Worm (Caenorhabditis elegans) whole organism, L2 larva: Measurements from ENCODE around the gene C08F8.9.
"Not testable (repeated sequence)": the region's sequence is repeated elsewhere in the genome, so short reads cannot be mapped to it uniquely, and the experiment has no call there.

ENCODE experiments used
- egl-27 ChIP-seq: sonication (generic microtip); optimal IDR thresholded peaks from 3 replicates; lab custom pipeline; 2017; ENCODE audit warnings: missing biosample characterization, missing genetic modification reagents, missing genetic modification characterization
- elt-3 ChIP-seq: sonication (generic microtip); optimal IDR thresholded peaks from 2 replicates; lab custom pipeline; 2017; ENCODE audit warnings: missing biosample characterization, missing genetic modification characterization
- fos-1 ChIP-seq: fragments of 150-350 bp; optimal IDR thresholded peaks from 2 replicates; lab custom pipeline; 2014; ENCODE audit warnings: missing biosample characterization, missing genetic modification characterization
- lin-39 ChIP-seq: fragments of 150-350 bp; optimal IDR thresholded peaks from 2 replicates; lab custom pipeline; 2014; ENCODE audit warnings: missing biosample characterization, missing genetic modification reagents, missing genetic modification characterization
- mdl-1 ChIP-seq, 2 experiments: fragments of 150-350 bp in 1 of 2; sonication (generic microtip) in 1 of 2; optimal IDR thresholded peaks; 2 replicates each; lab custom pipeline; 2017; ENCODE audit warnings: missing biosample characterization in 2 of 2, missing genetic modification characterization in 2 of 2
- nhr-12 ChIP-seq: fragments of 150-350 bp; optimal IDR thresholded peaks from 2 replicates; lab custom pipeline; 2014; ENCODE audit warnings: missing biosample characterization, missing genetic modification characterization
- nhr-25 ChIP-seq: fragments of 150-350 bp; sonication (generic microtip); optimal IDR thresholded peaks from 3 replicates; lab custom pipeline; 2014; ENCODE audit warnings: missing biosample characterization, missing genetic modification characterization
- nhr-77 ChIP-seq: fragments of 150-350 bp; optimal IDR thresholded peaks from 2 replicates; lab custom pipeline; 2014; ENCODE audit warnings: missing biosample characterization, missing genetic modification characterization
- snpc-4 ChIP-seq: fragments of 150-350 bp; optimal IDR thresholded peaks from 2 replicates; lab custom pipeline; 2014; ENCODE audit warnings: missing biosample characterization, missing genetic modification characterization

- TF ChIP-seq nhr-77 (tag; lab: Kevin White, UChicago) (peak; percentile 16), egl-27 (tag; lab: Kevin White, UChicago) (peak; percentile 70), snpc-4 (peak; percentile 16), nhr-12 (tag; lab: Kevin White, UChicago) (peak; percentile 30), mdl-1 (tag; optimal IDR thresholded peaks at IDR 0.05; lab: Kevin White, UChicago) (peak in 1 of 2 experiments; percentile 76), fos-1 (tag; lab: Kevin White, UChicago) (peak; percentile 86), nhr-25 (tag; lab: Kevin White, UChicago) (peak; percentile 82)
- not testable (repeated sequence) for TF ChIP-seq elt-3; lin-39 (tag; lab: Kevin White, UChicago)
Measured at ce11 chrIV:11179123-11179740, 837 bp upstream of the C08F8.9 start, which contains the start of gene cpt-2.
